1 fruit fly cellular context compared by ENCODE assay signal in genomic region chrX:16140603-16141002, dm6.
TF ChIP-seq lines count a peak whose summit lies in the region.

No protein-coding gene starts in this region.

TF ChIP-seq in whole organism, embryonic, 481 proteins besides CTCF, POLR2A, EP300 and RAD21 (continued from another document):
- TF ChIP-seq CG6791 (GFP tag; IDR thresholded peaks at IDR 0.05; lab: Robert Waterston, UW; ENCODE audit: partially characterized antibody): no peak
- TF ChIP-seq schlank (tag; optimal IDR thresholded peaks at IDR 0.05; lab: Kevin White, UChicago): no peak
- TF ChIP-seq CG10979 (tag; optimal IDR thresholded peaks at IDR 0.05; lab: Kevin White, UChicago): peak; percentile 86
- TF ChIP-seq CG18599 (GFP tag; optimal IDR thresholded peaks at IDR 0.05; lab: Kevin White, UChicago): peak; percentile 52
- peak; percentile 28; the same call in 1 of the 2 replicates for TF ChIP-seq slbo (GFP tag; IDR thresholded peaks at IDR 0.05; lab: Robert Waterston, UW)
- TF ChIP-seq Lim3 (GFP tag; IDR thresholded peaks at IDR 0.05; lab: Robert Waterston, UW): no peak
- TF ChIP-seq CrebB (tag; optimal IDR thresholded peaks at IDR 0.05; lab: Kevin White, UChicago): no peak
- TF ChIP-seq vfl (GFP tag; optimal IDR thresholded peaks at IDR 0.05; lab: Kevin White, UChicago): no peak
- peak; percentile 24 for TF ChIP-seq CG10654 (GFP tag; optimal IDR thresholded peaks at IDR 0.05; lab: Kevin White, UChicago)
- TF ChIP-seq CG4617 (GFP tag; optimal IDR thresholded peaks at IDR 0.05; lab: Kevin White, UChicago; ENCODE audit: borderline replicate concordance): no peak
- no peak for TF ChIP-seq CG2199 (GFP tag; IDR thresholded peaks at IDR 0.05; lab: Robert Waterston, UW)
- TF ChIP-seq luna (GFP tag; optimal IDR thresholded peaks at IDR 0.05; lab: Kevin White, UChicago): no peak
- no peak for TF ChIP-seq Drgx (GFP tag; IDR thresholded peaks at IDR 0.05; lab: Robert Waterston, UW)
- peak; percentile 32 for TF ChIP-seq Usf (GFP tag; optimal IDR thresholded peaks at IDR 0.05; lab: Kevin White, UChicago)
- TF ChIP-seq B-H2 (GFP tag; optimal IDR thresholded peaks at IDR 0.05; lab: Kevin White, UChicago): no peak
- TF ChIP-seq sob (GFP tag; IDR thresholded peaks at IDR 0.05; lab: Robert Waterston, UW): no peak
- TF ChIP-seq Dad (GFP tag; optimal IDR thresholded peaks at IDR 0.05; lab: Kevin White, UChicago): peak; percentile 9
- peak; percentile 10 for TF ChIP-seq oc (tag; optimal IDR thresholded peaks at IDR 0.05; lab: Kevin White, UChicago)
- no peak for TF ChIP-seq zf30C (GFP tag; optimal IDR thresholded peaks at IDR 0.05; lab: Kevin White, UChicago)
- TF ChIP-seq tx (GFP tag; optimal IDR thresholded peaks at IDR 0.05; lab: Kevin White, UChicago): no peak
- TF ChIP-seq gsb (GFP tag; IDR thresholded peaks at IDR 0.05; lab: Robert Waterston, UW): no peak
- TF ChIP-seq CG15011 (GFP tag; optimal IDR thresholded peaks at IDR 0.05; lab: Kevin White, UChicago): peak; percentile 22
- TF ChIP-seq Ssrp (tag; optimal IDR thresholded peaks at IDR 0.05; lab: Kevin White, UChicago): peak; percentile 70
- peak; percentile 37 for TF ChIP-seq CG17359 (tag; optimal IDR thresholded peaks at IDR 0.05; lab: Kevin White, UChicago)
- no peak for TF ChIP-seq CG11456 (GFP tag; IDR thresholded peaks at IDR 0.05; lab: Robert Waterston, UW)
- TF ChIP-seq usp (GFP tag; optimal IDR thresholded peaks at IDR 0.05; lab: Kevin White, UChicago): no peak
- TF ChIP-seq fd3F (GFP tag; optimal IDR thresholded peaks at IDR 0.05; lab: Kevin White, UChicago): peak; percentile 46
- TF ChIP-seq maf-S (GFP tag; optimal IDR thresholded peaks at IDR 0.05; lab: Kevin White, UChicago): no peak
- 0 out of 2 replicates have a peak, but pooled peaks have one; percentile 16 for TF ChIP-seq Rfx (GFP tag; IDR thresholded peaks at IDR 0.05; lab: Robert Waterston, UW)
- no peak for TF ChIP-seq tll (GFP tag; optimal IDR thresholded peaks at IDR 0.05; lab: Kevin White, UChicago)
- TF ChIP-seq CG9727 (GFP tag; optimal IDR thresholded peaks at IDR 0.05; lab: Kevin White, UChicago): peak; percentile 79
- TF ChIP-seq psq (GFP tag; optimal IDR thresholded peaks at IDR 0.05; lab: Kevin White, UChicago): no peak
- TF ChIP-seq Ptx1 (GFP tag; IDR thresholded peaks at IDR 0.05; lab: Robert Waterston, UW): peak; percentile 46
- TF ChIP-seq Meics (GFP tag; optimal IDR thresholded peaks at IDR 0.05; lab: Kevin White, UChicago): peak; percentile 69
- no peak for TF ChIP-seq ash1 (GFP tag; optimal IDR thresholded peaks at IDR 0.05; lab: Kevin White, UChicago)
- peak; percentile 41 for TF ChIP-seq Hsf (GFP tag; optimal IDR thresholded peaks at IDR 0.05; lab: Kevin White, UChicago)
- no peak for TF ChIP-seq ham (GFP tag; IDR thresholded peaks at IDR 0.05; lab: Robert Waterston, UW)
- TF ChIP-seq NfI (GFP tag; optimal IDR thresholded peaks at IDR 0.05; lab: Kevin White, UChicago): peak; percentile 50
- TF ChIP-seq bcd (GFP tag; optimal IDR thresholded peaks at IDR 0.05; lab: Kevin White, UChicago): peak; percentile 76
- TF ChIP-seq wdn (GFP tag; IDR thresholded peaks at IDR 0.05; lab: Robert Waterston, UW): no peak
- peak; percentile 17 for TF ChIP-seq Camta (GFP tag; optimal IDR thresholded peaks at IDR 0.05; lab: Kevin White, UChicago)
- TF ChIP-seq fd96Cb (tag; optimal IDR thresholded peaks at IDR 0.05; lab: Kevin White, UChicago): peak; percentile 73
- TF ChIP-seq CG12744 (GFP tag; optimal IDR thresholded peaks at IDR 0.05; lab: Kevin White, UChicago): no peak
- TF ChIP-seq CG31388 (GFP tag; optimal IDR thresholded peaks at IDR 0.05; lab: Kevin White, UChicago): no peak
- TF ChIP-seq pita (GFP tag; optimal IDR thresholded peaks at IDR 0.05; lab: Kevin White, UChicago): no peak
- TF ChIP-seq HmgZ (tag; optimal IDR thresholded peaks at IDR 0.05; lab: Kevin White, UChicago): no peak
- TF ChIP-seq gem (tag; optimal IDR thresholded peaks at IDR 0.05; lab: Kevin White, UChicago): peak; percentile 85
- peak; percentile 82 for TF ChIP-seq CG2712 (tag; optimal IDR thresholded peaks at IDR 0.05; lab: Kevin White, UChicago)
- TF ChIP-seq tna (GFP tag; IDR thresholded peaks at IDR 0.05; lab: Robert Waterston, UW; ENCODE audit: partially characterized antibody): no peak
- TF ChIP-seq CG9797 (GFP tag; optimal IDR thresholded peaks at IDR 0.05; lab: Kevin White, UChicago): no peak
- TF ChIP-seq ro (GFP tag; IDR thresholded peaks at IDR 0.05; lab: Robert Waterston, UW): no peak
- TF ChIP-seq Eip74EF (GFP tag; optimal IDR thresholded peaks at IDR 0.05; lab: Kevin White, UChicago): peak in 1 of 2 experiments; percentile 76
- TF ChIP-seq CG33557 (GFP tag; optimal IDR thresholded peaks at IDR 0.05; lab: Kevin White, UChicago): peak; percentile 71
- 0 out of 4 replicates have a peak, but pooled peaks have one; percentile 9 for TF ChIP-seq Dll (GFP tag; IDR thresholded peaks at IDR 0.05; lab: Robert Waterston, UW; ENCODE audit: partially characterized antibody)
- no peak for TF ChIP-seq CG10321 (GFP tag; IDR thresholded peaks at IDR 0.05; lab: Robert Waterston, UW)
- TF ChIP-seq CG11695 (GFP tag; IDR thresholded peaks at IDR 0.05; lab: Robert Waterston, UW): peak; percentile 68
- TF ChIP-seq CG34224 (GFP tag; IDR thresholded peaks at IDR 0.05; lab: Robert Waterston, UW; ENCODE audit: partially characterized antibody): no peak
- TF ChIP-seq jumu (GFP tag; optimal IDR thresholded peaks at IDR 0.05; lab: Kevin White, UChicago): no peak
- TF ChIP-seq stwl (tag; optimal IDR thresholded peaks at IDR 0.05; lab: Kevin White, UChicago): no peak
- no peak for TF ChIP-seq TFAM (GFP tag; optimal IDR thresholded peaks at IDR 0.05; lab: Kevin White, UChicago)
- TF ChIP-seq her (GFP tag; optimal IDR thresholded peaks at IDR 0.05; lab: Kevin White, UChicago): no peak
- no peak for TF ChIP-seq CG1832 (GFP tag; optimal IDR thresholded peaks at IDR 0.05; lab: Kevin White, UChicago)
- no peak for TF ChIP-seq CG3847 (GFP tag; IDR thresholded peaks at IDR 0.05; lab: Robert Waterston, UW)
- TF ChIP-seq CG1602 (GFP tag; optimal IDR thresholded peaks at IDR 0.05; lab: Kevin White, UChicago): peak; percentile 59
- no peak for TF ChIP-seq Gsc (GFP tag; IDR thresholded peaks at IDR 0.05; lab: Robert Waterston, UW)
- TF ChIP-seq Sox100B (GFP tag; optimal IDR thresholded peaks at IDR 0.05; lab: Kevin White, UChicago): peak; percentile 87
- no peak for TF ChIP-seq al (GFP tag; IDR thresholded peaks at IDR 0.05; lab: Robert Waterston, UW)
- TF ChIP-seq jing (GFP tag; optimal IDR thresholded peaks at IDR 0.05; lab: Kevin White, UChicago): peak; percentile 35
- no peak for TF ChIP-seq Dbx (GFP tag; IDR thresholded peaks at IDR 0.05; lab: Robert Waterston, UW)
- TF ChIP-seq Six4 (GFP tag; optimal IDR thresholded peaks at IDR 0.05; lab: Kevin White, UChicago): peak; percentile 49
- TF ChIP-seq Dip2 (GFP tag; IDR thresholded peaks at IDR 0.05; lab: Robert Waterston, UW): no peak
- TF ChIP-seq dm (GFP tag; optimal IDR thresholded peaks at IDR 0.05; lab: Kevin White, UChicago): no peak
- TF ChIP-seq slou (GFP tag; optimal IDR thresholded peaks at IDR 0.05; lab: Kevin White, UChicago): no peak
- peak; percentile 21 for TF ChIP-seq MTF-1 (GFP tag; optimal IDR thresholded peaks at IDR 0.05; lab: Kevin White, UChicago; ENCODE audit: borderline replicate concordance)
- no peak for TF ChIP-seq pzg (GFP tag; optimal IDR thresholded peaks at IDR 0.05; lab: Kevin White, UChicago)
- TF ChIP-seq pfk (GFP tag; optimal IDR thresholded peaks at IDR 0.05; lab: Kevin White, UChicago): no peak
- no peak for TF ChIP-seq pb (GFP tag; optimal IDR thresholded peaks at IDR 0.05; lab: Kevin White, UChicago)
- no peak for TF ChIP-seq da (GFP tag; optimal IDR thresholded peaks at IDR 0.05; lab: Kevin White, UChicago)
- TF ChIP-seq CG16863 (GFP tag; optimal IDR thresholded peaks at IDR 0.05; lab: Kevin White, UChicago): peak; percentile 14
- TF ChIP-seq CG5245 (GFP tag; optimal IDR thresholded peaks at IDR 0.05; lab: Kevin White, UChicago): peak; percentile 1
- 0 out of 2 replicates have a peak, but pooled peaks have one; percentile 30 for TF ChIP-seq CG32772 (GFP tag; IDR thresholded peaks at IDR 0.05; lab: Robert Waterston, UW)
- peak; percentile 62 for TF ChIP-seq CG5180 (GFP tag; optimal IDR thresholded peaks at IDR 0.05; lab: Kevin White, UChicago)
- TF ChIP-seq CG6254 (GFP tag; optimal IDR thresholded peaks at IDR 0.05; lab: Kevin White, UChicago): peak; percentile 70
- peak; percentile 84 for TF ChIP-seq phol (tag; optimal IDR thresholded peaks at IDR 0.05; lab: Kevin White, UChicago)
- no peak for TF ChIP-seq CG14441 (GFP tag; IDR thresholded peaks at IDR 0.05; lab: Robert Waterston, UW)
- peak; percentile 9 for TF ChIP-seq sd (tag; optimal IDR thresholded peaks at IDR 0.05; lab: Kevin White, UChicago)
- no peak for TF ChIP-seq nerfin-2 (GFP tag; IDR thresholded peaks at IDR 0.05; lab: Robert Waterston, UW; ENCODE audit: partially characterized antibody)
- no peak for TF ChIP-seq Doc2 (GFP tag; IDR thresholded peaks at IDR 0.05; lab: Robert Waterston, UW)
- TF ChIP-seq Nf-YC (tag; optimal IDR thresholded peaks at IDR 0.05; lab: Kevin White, UChicago): peak; percentile 63
- TF ChIP-seq Doc3 (GFP tag; IDR thresholded peaks at IDR 0.05; lab: Robert Waterston, UW; ENCODE audit: partially characterized antibody): no peak
- no peak for TF ChIP-seq HmgD (GFP tag; optimal IDR thresholded peaks at IDR 0.05; lab: Kevin White, UChicago)
- TF ChIP-seq CG3281 (GFP tag; optimal IDR thresholded peaks at IDR 0.05; lab: Kevin White, UChicago): peak; percentile 67
- TF ChIP-seq Stat92E (GFP tag; optimal IDR thresholded peaks at IDR 0.05; lab: Kevin White, UChicago): peak in 1 of 3 experiments; percentile 44
- TF ChIP-seq CG14860 (GFP tag; IDR thresholded peaks at IDR 0.05; lab: Robert Waterston, UW; ENCODE audit: partially characterized antibody): no peak
- peak; percentile 84 for TF ChIP-seq CG31441 (GFP tag; IDR thresholded peaks at IDR 0.05; lab: Robert Waterston, UW)
- TF ChIP-seq CG32532 (GFP tag; IDR thresholded peaks at IDR 0.05; lab: Robert Waterston, UW): no peak
- TF ChIP-seq CG15479 (GFP tag; optimal IDR thresholded peaks at IDR 0.05; lab: Kevin White, UChicago): no peak
- no peak for TF ChIP-seq unc-4 (GFP tag; IDR thresholded peaks at IDR 0.05; lab: Robert Waterston, UW; ENCODE audit: partially characterized antibody)
- TF ChIP-seq pum (GFP tag; optimal IDR thresholded peaks at IDR 0.05; lab: Kevin White, UChicago): peak; percentile 21
- no peak for TF ChIP-seq gce (GFP tag; IDR thresholded peaks at IDR 0.05; lab: Robert Waterston, UW)
- TF ChIP-seq Dek (tag; optimal IDR thresholded peaks at IDR 0.05; lab: Kevin White, UChicago): peak; percentile 20
- TF ChIP-seq CG7372 (GFP tag; IDR thresholded peaks at IDR 0.05; lab: Robert Waterston, UW): 0 out of 2 replicates have a peak, but pooled peaks have one; percentile 18
- peak; percentile 37; the same call in 1 of the 2 replicates for TF ChIP-seq wor (GFP tag; IDR thresholded peaks at IDR 0.05; lab: Robert Waterston, UW)
- peak; percentile 47 for TF ChIP-seq chn (GFP tag; optimal IDR thresholded peaks at IDR 0.05; lab: Kevin White, UChicago)
- no peak for TF ChIP-seq CG1792 (GFP tag; optimal IDR thresholded peaks at IDR 0.05; lab: Kevin White, UChicago)
- TF ChIP-seq CG3995 (GFP tag; optimal IDR thresholded peaks at IDR 0.05; lab: Kevin White, UChicago): no peak
- no peak for TF ChIP-seq grn (GFP tag; optimal IDR thresholded peaks at IDR 0.05; lab: Kevin White, UChicago)
- TF ChIP-seq dimm (GFP tag; IDR thresholded peaks at IDR 0.05; lab: Robert Waterston, UW): no peak
- TF ChIP-seq tap (tag; optimal IDR thresholded peaks at IDR 0.05; lab: Kevin White, UChicago): peak; percentile 27
- no peak for TF ChIP-seq Hand (GFP tag; optimal IDR thresholded peaks at IDR 0.05; lab: Kevin White, UChicago)
- peak; percentile 26 for TF ChIP-seq caup (GFP tag; optimal IDR thresholded peaks at IDR 0.05; lab: Kevin White, UChicago; ENCODE audit: severe bottlenecking)
- no peak for TF ChIP-seq corto (GFP tag; optimal IDR thresholded peaks at IDR 0.05; lab: Kevin White, UChicago)
- no peak for TF ChIP-seq Bgb (GFP tag; IDR thresholded peaks at IDR 0.05; lab: Robert Waterston, UW; ENCODE audit: partially characterized antibody)
- TF ChIP-seq kah (GFP tag; optimal IDR thresholded peaks at IDR 0.05; lab: Kevin White, UChicago): no peak
- no peak for TF ChIP-seq ken (GFP tag; IDR thresholded peaks at IDR 0.05; lab: Robert Waterston, UW)
- peak; percentile 76 for TF ChIP-seq PHDP (tag; optimal IDR thresholded peaks at IDR 0.05; lab: Kevin White, UChicago)
- TF ChIP-seq CG10543 (GFP tag; optimal IDR thresholded peaks at IDR 0.05; lab: Kevin White, UChicago): peak; percentile 50
- TF ChIP-seq CG8089 (GFP tag; optimal IDR thresholded peaks at IDR 0.05; lab: Kevin White, UChicago): no peak
- TF ChIP-seq CG12219 (GFP tag; optimal IDR thresholded peaks at IDR 0.05; lab: Kevin White, UChicago): peak; percentile 52
- TF ChIP-seq CG13624 (GFP tag; optimal IDR thresholded peaks at IDR 0.05; lab: Kevin White, UChicago): peak; percentile 5
- TF ChIP-seq CG17328 (GFP tag; IDR thresholded peaks at IDR 0.05; lab: Robert Waterston, UW): 0 out of 2 replicates have a peak, but pooled peaks have one; percentile 28
- TF ChIP-seq E2f1 (GFP tag; IDR thresholded peaks at IDR 0.05; lab: Robert Waterston, UW): no peak; the same call in 1 of the 2 replicates
- TF ChIP-seq tin (GFP tag; optimal IDR thresholded peaks at IDR 0.05; lab: Kevin White, UChicago): peak; percentile 37
- no peak for TF ChIP-seq Oaz (GFP tag; IDR thresholded peaks at IDR 0.05; lab: Robert Waterston, UW)
- peak; percentile 5 for TF ChIP-seq CG10274 (GFP tag; optimal IDR thresholded peaks at IDR 0.05; lab: Kevin White, UChicago)
- no peak for TF ChIP-seq CG1024 (GFP tag; IDR thresholded peaks at IDR 0.05; lab: Robert Waterston, UW)
- peak; percentile 76 for TF ChIP-seq row (GFP tag; IDR thresholded peaks at IDR 0.05; lab: Robert Waterston, UW)
